Comparison of ENCODE assay signal across 2 fruit fly cellular contexts in genomic region chrX:2293294-2293988, dm6.
TF ChIP-seq lines count a peak whose summit lies in the region.

CG2865 (minus strand) TSS chrX:2293411.

TF ChIP-seq in whole organism, embryonic, 481 proteins besides CTCF, POLR2A, EP300 and RAD21 (continued from another document and continues in another):
- TF ChIP-seq CG31388 (GFP tag; optimal IDR thresholded peaks at IDR 0.05; lab: Kevin White, UChicago) (peak; percentile 58), Xrp1 (GFP tag; IDR thresholded peaks at IDR 0.05; lab: Robert Waterston, UW) (peak; percentile 94), CG12769 (tag; optimal IDR thresholded peaks at IDR 0.05; lab: Kevin White, UChicago) (peak; percentile 94), Mad (GFP tag; optimal IDR thresholded peaks at IDR 0.05; lab: Kevin White, UChicago) (peak; percentile 58), odd (GFP tag; optimal IDR thresholded peaks at IDR 0.05; lab: Kevin White, UChicago) (peak; percentile 97), fd3F (GFP tag; optimal IDR thresholded peaks at IDR 0.05; lab: Kevin White, UChicago) (peak; percentile 94), CG8924 (tag; optimal IDR thresholded peaks at IDR 0.05; lab: Kevin White, UChicago) (peak; percentile 98), zen2 (GFP tag; IDR thresholded peaks at IDR 0.05; lab: Robert Waterston, UW; ENCODE audit: partially characterized antibody) (no peak; the same call in 2 of the 3 replicates), CG13296 (GFP tag; optimal IDR thresholded peaks at IDR 0.05; lab: Kevin White, UChicago) (peak; percentile 98), Bdp1 (GFP tag; optimal IDR thresholded peaks at IDR 0.05; lab: Kevin White, UChicago) (peak; percentile 78), ranshi (GFP tag; IDR thresholded peaks at IDR 0.05; lab: Robert Waterston, UW) (peak; percentile 77), CG10431 (GFP tag; optimal IDR thresholded peaks at IDR 0.05; lab: Kevin White, UChicago) (peak; percentile 88), CG5953 (GFP tag; IDR thresholded peaks at IDR 0.05; lab: Robert Waterston, UW) (peak; percentile 59; the same call in 1 of the 2 replicates), otp (GFP tag; IDR thresholded peaks at IDR 0.05; lab: Robert Waterston, UW) (peak; percentile 46; the same call in 1 of the 3 replicates), Jarid2 (GFP tag; optimal IDR thresholded peaks at IDR 0.05; lab: Kevin White, UChicago) (peak; percentile 93), CG14441 (GFP tag; IDR thresholded peaks at IDR 0.05; lab: Robert Waterston, UW) (peak; percentile 82), Spps (tag; optimal IDR thresholded peaks at IDR 0.05; lab: Kevin White, UChicago) (peak; percentile 85), ind (GFP tag; optimal IDR thresholded peaks at IDR 0.05; lab: Kevin White, UChicago) (peak; percentile 91), CG3726 (GFP tag; IDR thresholded peaks at IDR 0.05; lab: Robert Waterston, UW) (0 out of 3 replicates have a peak, but pooled peaks have one; percentile 63), CG3163 (GFP tag; optimal IDR thresholded peaks at IDR 0.05; lab: Kevin White, UChicago) (peak; percentile 99), sqz (GFP tag; optimal IDR thresholded peaks at IDR 0.05; lab: Kevin White, UChicago) (peak; percentile 95), B-H1 (GFP tag; IDR thresholded peaks at IDR 0.05; lab: Robert Waterston, UW) (peak; percentile 69), tx (GFP tag; optimal IDR thresholded peaks at IDR 0.05; lab: Kevin White, UChicago) (peak; percentile 87), CG15514 (GFP tag; optimal IDR thresholded peaks at IDR 0.05; lab: Kevin White, UChicago) (peak; percentile 89), stwl (tag; optimal IDR thresholded peaks at IDR 0.05; lab: Kevin White, UChicago) (peak; percentile 14), CG1233 (GFP tag; optimal IDR thresholded peaks at IDR 0.05; lab: Kevin White, UChicago) (peak; percentile 94), CG4854 (GFP tag; optimal IDR thresholded peaks at IDR 0.05; lab: Kevin White, UChicago) (peak; percentile 73), CG4404 (GFP tag; IDR thresholded peaks at IDR 0.05; lab: Robert Waterston, UW) (peak; percentile 83), Dll (GFP tag; IDR thresholded peaks at IDR 0.05; lab: Robert Waterston, UW; ENCODE audit: partially characterized antibody) (no peak), cato (GFP tag; optimal IDR thresholded peaks at IDR 0.05; lab: Kevin White, UChicago; ENCODE audit: borderline replicate concordance) (peak; percentile 85), CG10543 (GFP tag; optimal IDR thresholded peaks at IDR 0.05; lab: Kevin White, UChicago) (peak; percentile 98), CG10654 (GFP tag; optimal IDR thresholded peaks at IDR 0.05; lab: Kevin White, UChicago) (peak; percentile 81), CG2712 (tag; optimal IDR thresholded peaks at IDR 0.05; lab: Kevin White, UChicago) (peak; percentile 96), CG12236 (GFP tag; optimal IDR thresholded peaks at IDR 0.05; lab: Kevin White, UChicago) (peak; percentile 79), Hmx (GFP tag; optimal IDR thresholded peaks at IDR 0.05; lab: Kevin White, UChicago) (peak; percentile 80), dimm (GFP tag; IDR thresholded peaks at IDR 0.05; lab: Robert Waterston, UW) (peak; percentile 61; the same call in 1 of the 2 replicates), CG2678 (tag; optimal IDR thresholded peaks at IDR 0.05; lab: Kevin White, UChicago) (peak; percentile 98), CG18619 (GFP tag; optimal IDR thresholded peaks at IDR 0.05; lab: Kevin White, UChicago) (peak; percentile 94), CG12659 (GFP tag; optimal IDR thresholded peaks at IDR 0.05; lab: Kevin White, UChicago) (peak; percentile 97), pnt (GFP tag; optimal IDR thresholded peaks at IDR 0.05; lab: Kevin White, UChicago) (peak; percentile 88), CG1792 (GFP tag; optimal IDR thresholded peaks at IDR 0.05; lab: Kevin White, UChicago) (peak; percentile 82), Dref (GFP tag; IDR thresholded peaks at IDR 0.05; lab: Robert Waterston, UW) (no peak), B-H2 (GFP tag; optimal IDR thresholded peaks at IDR 0.05; lab: Kevin White, UChicago) (peak; percentile 96), Camta (GFP tag; optimal IDR thresholded peaks at IDR 0.05; lab: Kevin White, UChicago) (peak; percentile 92), CG17802 (tag; optimal IDR thresholded peaks at IDR 0.05; lab: Kevin White, UChicago) (peak; percentile 57), Opbp (GFP tag; IDR thresholded peaks at IDR 0.05; lab: Robert Waterston, UW; ENCODE audit: partially characterized antibody) (peak; percentile 53; the same call in 2 of the 3 replicates), CG14710 (tag; optimal IDR thresholded peaks at IDR 0.05; lab: Kevin White, UChicago) (peak; percentile 93), dysf (GFP tag; IDR thresholded peaks at IDR 0.05; lab: Robert Waterston, UW) (peak; percentile 95), amos (GFP tag; IDR thresholded peaks at IDR 0.05; lab: Robert Waterston, UW; ENCODE audit: partially characterized antibody) (peak; percentile 46; the same call in 1 of the 2 replicates), CG9727 (GFP tag; optimal IDR thresholded peaks at IDR 0.05; lab: Kevin White, UChicago) (peak; percentile 93), Bgb (GFP tag; IDR thresholded peaks at IDR 0.05; lab: Robert Waterston, UW; ENCODE audit: partially characterized antibody) (peak; percentile 64), gce (GFP tag; IDR thresholded peaks at IDR 0.05; lab: Robert Waterston, UW) (peak; percentile 29; the same call in 2 of the 3 replicates), pita (GFP tag; optimal IDR thresholded peaks at IDR 0.05; lab: Kevin White, UChicago) (no peak), dmrt99B (tag; optimal IDR thresholded peaks at IDR 0.05; lab: Kevin White, UChicago) (peak; percentile 97), ttk (GFP tag; IDR thresholded peaks at IDR 0.05; lab: Robert Waterston, UW) (peak; percentile 72), bbx (GFP tag; IDR thresholded peaks at IDR 0.05; lab: Robert Waterston, UW; ENCODE audit: partially characterized antibody) (peak; percentile 78), D19B (GFP tag; optimal IDR thresholded peaks at IDR 0.05; lab: Kevin White, UChicago) (peak; percentile 87), CG7987 (GFP tag; optimal IDR thresholded peaks at IDR 0.05; lab: Kevin White, UChicago) (peak; percentile 85), vnd (GFP tag; IDR thresholded peaks at IDR 0.05; lab: Robert Waterston, UW; ENCODE audit: partially characterized antibody) (no peak), Atf-2 (GFP tag; optimal IDR thresholded peaks at IDR 0.05; lab: Kevin White, UChicago) (peak; percentile 82), TFAM (GFP tag; optimal IDR thresholded peaks at IDR 0.05; lab: Kevin White, UChicago) (peak; percentile 57), abd-A (tag; optimal IDR thresholded peaks at IDR 0.05; lab: Kevin White, UChicago) (peak; percentile 96)

TF ChIP-seq in whole organism, prepupa, 60 proteins besides CTCF, POLR2A, EP300 and RAD21 (continued from another document):
- peak; percentile 86 for TF ChIP-seq CG11294 (GFP tag; IDR thresholded peaks at IDR 0.05; lab: Robert Waterston, UW)
- TF ChIP-seq CG6808 (GFP tag; optimal IDR thresholded peaks at IDR 0.05; lab: Kevin White, UChicago), result peak; percentile 97
- TF ChIP-seq Sox14 (GFP tag; optimal IDR thresholded peaks at IDR 0.05; lab: Kevin White, UChicago), result peak; percentile 96
- peak; percentile 93 for TF ChIP-seq spab (GFP tag; optimal IDR thresholded peaks at IDR 0.05; lab: Kevin White, UChicago)
- peak; percentile 96 for TF ChIP-seq CG6276 (GFP tag; optimal IDR thresholded peaks at IDR 0.05; lab: Kevin White, UChicago)
- TF ChIP-seq Hr38 (GFP tag; optimal IDR thresholded peaks at IDR 0.05; lab: Kevin White, UChicago), result peak; percentile 17
- peak; percentile 83 to 92 for TF ChIP-seq salr (GFP tag; optimal IDR thresholded peaks at IDR 0.05; lab: Kevin White, UChicago)
- peak; percentile 93 for TF ChIP-seq CG8632 (GFP tag; optimal IDR thresholded peaks at IDR 0.05; lab: Kevin White, UChicago)
